Worm (Caenorhabditis elegans) whole organism, dauer: ENCODE results near the gene R05C11.2.
"Not testable (repeated sequence)": the region's sequence is repeated elsewhere in the genome, so short reads cannot be mapped to it uniquely, and the experiment has no call there.

Experiments used
- unc-62 ChIP-seq: sonication (generic microtip); optimal IDR thresholded peaks from 2 replicates; lab custom pipeline; 2017; ENCODE audit warnings: missing biosample characterization, missing genetic modification reagents, missing genetic modification characterization

Gene R05C11.2

ce11 chrIV:2059011-2059410, at the start of gene R05C11.2:
Gene R05C11.2, minus strand, starts transcription at chrIV:2059111.
- no peak for TF ChIP-seq unc-62 (GFP tag; lab: Kevin White, UChicago)

ce11 chrIV:2106708-2107107, 47.8 kb upstream of the R05C11.2 start:
- no peak for TF ChIP-seq unc-62 (GFP tag; lab: Kevin White, UChicago)

ce11 chrIV:2102793-2103192, 43.9 kb upstream of the R05C11.2 start, which contains the start of gene C23H5.15:
Gene C23H5.15, minus strand, starts transcription at chrIV:2102893.
- no peak for TF ChIP-seq unc-62 (GFP tag; lab: Kevin White, UChicago)

DNA sequence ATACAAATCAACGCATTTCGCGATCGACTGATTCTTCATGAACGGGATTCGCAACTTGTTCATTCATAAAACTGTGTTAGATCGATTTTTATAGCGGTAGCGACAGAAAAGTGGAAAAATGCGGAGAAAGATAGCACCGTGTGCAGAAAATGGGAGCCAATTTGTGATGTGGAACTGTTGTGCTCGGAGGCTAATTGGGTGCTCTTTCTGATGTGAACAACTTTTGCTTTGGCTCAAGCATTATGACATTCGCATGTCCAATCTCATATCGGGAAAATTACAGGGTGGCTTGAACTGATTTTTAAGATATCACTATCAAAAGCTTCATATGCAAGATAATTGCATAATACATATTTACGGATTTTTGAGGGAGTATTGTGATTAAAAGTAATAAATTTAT, 40.9 kb upstream of the R05C11.2 start, which contains the start of gene C23H5.11:
C23H5.11 (minus strand) TSS at position 101 of the 400 bp plus-strand sequence.
- no peak for TF ChIP-seq unc-62 (GFP tag; lab: Kevin White, UChicago)

- no peak for TF ChIP-seq unc-62 (GFP tag; lab: Kevin White, UChicago)
Observed at ce11 chrIV:2083734-2084133, 24.8 kb upstream of the R05C11.2 start, which contains the start of gene mca-2. Gene mca-2, plus strand, starts transcription at chrIV:2084034.

ce11 chrIV:2083146-2083545, 24.2 kb upstream of the R05C11.2 start:
- no peak for TF ChIP-seq unc-62 (GFP tag; lab: Kevin White, UChicago)

- no peak for TF ChIP-seq unc-62 (GFP tag; lab: Kevin White, UChicago)
Observed at ce11 chrIV:2080340-2080739, 21.4 kb upstream of the R05C11.2 start.

DNA sequence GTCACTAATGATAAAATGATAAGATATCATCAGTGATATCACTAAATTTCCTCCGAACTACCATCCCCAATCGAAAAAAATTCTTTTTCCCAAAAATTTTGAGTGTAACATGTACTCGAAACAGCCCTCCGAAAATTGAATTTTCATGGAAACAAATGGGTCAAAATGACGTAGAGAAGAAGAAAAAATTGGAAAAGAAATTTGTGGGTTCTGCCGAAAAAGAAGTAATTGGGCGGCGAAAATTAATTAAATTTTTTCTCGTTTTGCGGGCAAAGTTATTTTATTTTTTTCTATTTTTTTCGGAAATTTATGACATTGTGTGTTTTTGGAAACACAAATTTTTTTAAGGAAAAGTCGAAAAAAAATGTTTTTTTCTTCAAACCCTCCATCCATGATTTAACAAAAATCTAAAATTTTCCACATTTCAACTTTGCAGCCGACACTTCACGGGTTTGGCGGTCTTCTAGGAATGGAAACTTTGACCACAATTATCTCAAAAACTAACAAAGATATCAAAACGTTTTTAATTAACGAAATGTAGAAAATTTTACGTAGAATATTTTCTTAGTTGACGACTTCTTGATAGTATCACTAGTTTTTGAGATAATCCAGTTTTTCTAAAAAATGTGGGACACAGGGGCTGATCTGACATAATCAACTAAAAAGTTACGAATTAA, 18.4 kb upstream of the R05C11.2 start:
- no peak for TF ChIP-seq unc-62 (GFP tag; lab: Kevin White, UChicago)

DNA sequence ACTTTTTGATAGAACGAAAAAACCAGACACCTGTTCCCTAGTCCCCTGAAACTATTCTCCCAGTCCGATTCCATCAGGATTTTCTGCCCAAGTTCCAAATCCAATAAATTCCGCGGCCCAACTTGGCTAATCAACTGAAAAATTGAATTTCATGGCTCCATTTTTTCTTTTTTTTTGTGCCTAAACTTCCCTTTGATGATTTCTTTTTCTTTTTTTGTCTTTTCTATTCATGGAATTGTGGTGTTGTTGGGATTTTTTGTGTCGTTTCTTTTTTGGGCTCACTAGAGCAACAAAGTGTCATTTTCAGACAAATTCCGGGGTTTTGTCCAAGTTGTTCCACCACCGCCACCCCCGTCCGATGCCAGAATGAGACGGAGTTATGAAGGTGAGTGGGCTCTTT, 7.0 kb upstream of the R05C11.2 start, which contains the start of gene arrd-26:
arrd-26 (plus strand) TSS at position 301 of the 400 bp plus-strand sequence.
- TF ChIP-seq unc-62 (GFP tag; lab: Kevin White, UChicago), result no peak

- TF ChIP-seq unc-62 (GFP tag; lab: Kevin White, UChicago), result no peak
Observed at ce11 chrIV:2057462-2057861, 1.4 kb downstream of the R05C11.2 start.

DNA sequence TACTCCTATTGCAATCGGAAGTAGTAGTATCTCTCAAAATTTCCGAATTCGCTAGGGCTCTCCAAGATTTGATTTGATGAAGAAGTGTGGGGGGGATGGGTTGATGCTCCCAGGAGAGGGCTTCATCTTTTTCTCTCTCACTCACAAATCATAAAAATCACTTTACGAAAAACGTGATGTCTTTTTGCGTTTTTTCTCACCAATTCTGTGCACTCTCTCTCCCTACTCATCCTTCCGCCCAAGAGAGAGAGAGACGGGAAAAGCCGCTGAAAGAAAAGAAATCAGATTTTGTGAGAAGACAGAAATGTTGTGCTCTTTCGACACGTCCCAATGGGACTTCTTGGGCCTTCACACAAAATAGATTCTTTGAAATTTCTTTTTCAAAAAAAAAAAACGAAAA, 5.3 kb downstream of the R05C11.2 start:
- no peak for TF ChIP-seq unc-62 (GFP tag; lab: Kevin White, UChicago)

ce11 chrIV:2052337-2052736, 6.6 kb downstream of the R05C11.2 start:
- no peak for TF ChIP-seq unc-62 (GFP tag; lab: Kevin White, UChicago)

DNA sequence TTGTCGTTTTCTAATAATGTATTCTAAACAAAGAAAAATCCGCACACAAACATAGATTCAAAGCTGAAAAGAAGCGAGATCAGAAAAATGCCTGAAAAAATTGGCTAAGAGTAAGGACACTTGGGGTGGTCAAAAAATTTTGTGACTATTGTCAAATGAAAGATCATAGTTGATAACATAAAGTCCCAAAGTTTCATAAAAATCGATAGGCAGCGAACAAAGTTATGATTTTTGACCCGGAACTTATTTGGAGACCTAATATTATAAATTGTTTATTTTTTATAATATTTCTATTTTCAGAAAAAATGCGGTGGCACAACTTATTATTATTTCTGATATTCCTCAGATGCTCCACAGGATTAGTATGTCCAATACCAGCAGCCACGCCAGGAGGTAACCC, 7.7 kb downstream of the R05C11.2 start, which contains the start of gene R05C11.4:
R05C11.4 (plus strand) TSS at position 301 of the 400 bp plus-strand sequence.
- not testable (repeated sequence) for TF ChIP-seq unc-62 (GFP tag; lab: Kevin White, UChicago)

- TF ChIP-seq unc-62 (GFP tag; lab: Kevin White, UChicago), result no peak
Observed at ce11 chrIV:2048839-2049238, 10.1 kb downstream of the R05C11.2 start.

- TF ChIP-seq unc-62 (GFP tag; lab: Kevin White, UChicago), result no peak
Observed at ce11 chrIV:2037497-2037896, 21.4 kb downstream of the R05C11.2 start.

DNA sequence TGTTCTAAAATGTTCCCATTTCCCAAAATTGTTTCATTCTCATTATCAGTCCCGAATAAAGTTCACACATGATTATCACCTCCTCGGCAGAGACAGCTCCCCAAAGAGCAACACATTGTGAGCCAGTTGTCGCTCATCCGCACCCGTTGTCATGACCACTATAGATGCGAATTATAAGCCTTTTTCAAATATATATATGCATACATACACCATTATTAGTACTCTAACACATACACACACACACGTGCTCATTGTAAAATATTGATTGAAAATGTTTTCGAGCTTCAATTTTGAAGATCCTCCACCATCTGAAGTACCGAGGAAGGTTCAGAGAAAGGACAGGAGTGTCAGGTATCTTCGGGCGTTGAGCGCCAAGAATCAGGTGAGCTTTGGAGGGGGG, 21.9 kb downstream of the R05C11.2 start, which contains the start of the genes Y76B12C.9 and cng-2:
Y76B12C.9 (minus strand) TSS at position 101 of the 400 bp plus-strand sequence.
cng-2 (plus strand) TSS at position 218 of the 400 bp plus-strand sequence.
- TF ChIP-seq unc-62 (GFP tag; lab: Kevin White, UChicago), result no peak

- no peak for TF ChIP-seq unc-62 (GFP tag; lab: Kevin White, UChicago)
Observed at ce11 chrIV:2032946-2033411, 25.9 kb downstream of the R05C11.2 start, which contains the start of gene cpsf-1. Gene cpsf-1, minus strand, starts transcription at chrIV:2032996.
